Worm (Caenorhabditis elegans) whole organism, L1 larva: ENCODE results near the gene asp-15.

Source experiments
- ama-1 ChIP-seq: fragments of 150-350 bp; optimal IDR thresholded peaks from 2 replicates; lab custom pipeline; 2014
- dpl-1 ChIP-seq, 3 experiments: fragments of 150-350 bp in 2 of 3; sonication (generic microtip) in 1 of 3; optimal IDR thresholded peaks; 2 replicates each; lab custom pipeline; 2014 to 2017; ENCODE audit warnings: missing biosample characterization in 3 of 3, missing genetic modification characterization in 3 of 3, missing genetic modification reagents in 3 of 3
- fos-1 ChIP-seq: fragments of 150-350 bp; optimal IDR thresholded peaks from 2 replicates; lab custom pipeline; 2014; ENCODE audit warnings: missing biosample characterization, missing genetic modification characterization
- lin-13 ChIP-seq: fragments of 150-350 bp; optimal IDR thresholded peaks from 2 replicates; lab custom pipeline; 2014; ENCODE audit warnings: missing biosample characterization, missing genetic modification reagents, missing genetic modification characterization
- lin-14 ChIP-seq: fragments of 200-800 bp; sonication (Bioruptor generic); optimal IDR thresholded peaks from 2 replicates; lab custom pipeline; 2018; ENCODE audit warnings: mild to moderate bottlenecking, missing genetic modification characterization, moderate library complexity, missing compliant biosample characterization
- lsy-2 ChIP-seq, 2 experiments: fragments of 150-350 bp; optimal IDR thresholded peaks; 2 replicates each; lab custom pipeline; 2014; ENCODE audit warnings: missing biosample characterization in 2 of 2, missing genetic modification characterization in 2 of 2
- snpc-4 ChIP-seq: fragments of 150-350 bp; optimal IDR thresholded peaks from 2 replicates; lab custom pipeline; 2014; ENCODE audit warnings: missing biosample characterization, missing genetic modification characterization
- unc-62 ChIP-seq: fragments of 150-350 bp; optimal IDR thresholded peaks from 2 replicates; lab custom pipeline; 2014; ENCODE audit warnings: missing biosample characterization, missing genetic modification reagents, missing genetic modification characterization
- unc-98 ChIP-seq: fragments of 200-800 bp; sonication (Bioruptor generic); IDR thresholded peaks from 2 replicates; pipeline ENCODE4 v1.3.6; 2022; ENCODE audit warnings: missing genetic modification characterization, missing compliant biosample characterization
- zag-1 ChIP-seq: fragments of 150-350 bp; optimal IDR thresholded peaks from 2 replicates; lab custom pipeline; 2014; ENCODE audit warnings: missing biosample characterization, missing genetic modification characterization

ce11 chrV:19051425-19051824, 6.8 kb upstream of the asp-15 start:
- TF ChIP-seq ama-1 (lab: Kevin White, UChicago) = no peak
- no peak for TF ChIP-seq snpc-4 (tag; lab: Kevin White, UChicago)
- no peak for TF ChIP-seq unc-62
- no peak for TF ChIP-seq dpl-1 (GFP tag; optimal IDR thresholded peaks at IDR 0.05; lab: Kevin White, UChicago)
- TF ChIP-seq lin-13 (GFP tag; lab: Kevin White, UChicago) = no peak
- no peak for TF ChIP-seq fos-1
- no peak for TF ChIP-seq lsy-2 (tag; optimal IDR thresholded peaks at IDR 0.05; lab: Kevin White, UChicago)
- TF ChIP-seq zag-1 (tag; lab: Kevin White, UChicago) = no peak
- TF ChIP-seq lin-14 (GFP tag; lab: Kevin White, UChicago) = no peak
- no peak for TF ChIP-seq unc-98 (GFP tag; lab: Robert Waterston, UW)
